Fruit fly (Drosophila melanogaster): ENCODE measurements around the gene tkv.

DNA sequence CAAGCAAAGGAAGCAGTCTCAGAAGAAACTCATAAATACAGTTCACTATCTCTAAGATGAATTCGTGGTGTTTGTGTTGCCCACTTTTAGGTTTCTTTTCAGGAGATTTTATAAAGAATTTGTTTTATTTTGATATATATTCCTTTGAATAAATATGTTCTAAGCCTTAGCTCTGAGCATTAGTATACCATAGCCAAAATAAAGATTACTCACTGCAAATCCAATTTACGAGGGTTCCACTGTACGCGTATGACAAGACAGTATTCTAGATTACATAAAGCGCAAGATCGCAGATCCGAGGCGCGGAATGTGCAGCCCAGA, 21.4 kb upstream of the tkv start:
- TF ChIP-seq CTCF (optimal IDR thresholded peaks at IDR 0.05), result no peak
- no peak for TF ChIP-seq CG8478 (optimal IDR thresholded peaks at IDR 0.05)

Measured in S2 (cell line).